Worm (Caenorhabditis elegans): ENCODE measurements around the gene praf-3.

The praf-3 gene

DNA sequence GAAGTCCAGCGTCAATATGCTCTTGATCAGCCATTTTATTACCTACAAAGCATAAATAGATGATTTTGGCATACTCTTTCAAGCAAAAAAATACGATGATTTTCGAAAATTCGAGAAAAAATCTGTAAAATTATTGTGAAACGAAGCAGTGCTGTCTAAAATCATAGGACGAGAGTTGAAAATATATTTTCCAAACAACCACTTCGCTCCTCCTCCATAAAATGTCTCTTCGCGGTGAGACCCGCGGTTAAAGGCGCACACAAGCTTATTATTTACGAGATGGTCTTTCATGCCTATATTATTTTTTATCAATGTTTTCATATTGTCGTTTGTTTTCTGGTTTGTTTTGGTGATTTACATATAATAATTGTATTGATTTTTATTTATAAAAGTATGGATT lies 505 bp upstream of the praf-3 start, which contains the start of gene nap-1 (continued):
- no peak for TF ChIP-seq zip-2 (tag; optimal IDR thresholded peaks at IDR 0.05)
- no peak for TF ChIP-seq zfp-3 (GFP tag; conservative IDR thresholded peaks at IDR 0.05)
- TF ChIP-seq hlh-30 (tag; optimal IDR thresholded peaks at IDR 0.05; ENCODE audit: insufficient read depth): peak; percentile 78
- peak; percentile 39 for TF ChIP-seq aha-1 (tag)
- TF ChIP-seq hlh-11 (tag; optimal IDR thresholded peaks at IDR 0.05): peak; percentile 59
- no peak for TF ChIP-seq ZK546.5 (tag; optimal IDR thresholded peaks at IDR 0.05)
- no peak for TF ChIP-seq ceh-62 (tag; optimal IDR thresholded peaks at IDR 0.05)
- TF ChIP-seq skn-1 (tag; optimal IDR thresholded peaks at IDR 0.05): no peak
- TF ChIP-seq D1046.2 (GFP tag; IDR thresholded peaks at IDR 0.05): no peak
- no peak for TF ChIP-seq F10B5.3 (tag; optimal IDR thresholded peaks at IDR 0.05)

DNA sequence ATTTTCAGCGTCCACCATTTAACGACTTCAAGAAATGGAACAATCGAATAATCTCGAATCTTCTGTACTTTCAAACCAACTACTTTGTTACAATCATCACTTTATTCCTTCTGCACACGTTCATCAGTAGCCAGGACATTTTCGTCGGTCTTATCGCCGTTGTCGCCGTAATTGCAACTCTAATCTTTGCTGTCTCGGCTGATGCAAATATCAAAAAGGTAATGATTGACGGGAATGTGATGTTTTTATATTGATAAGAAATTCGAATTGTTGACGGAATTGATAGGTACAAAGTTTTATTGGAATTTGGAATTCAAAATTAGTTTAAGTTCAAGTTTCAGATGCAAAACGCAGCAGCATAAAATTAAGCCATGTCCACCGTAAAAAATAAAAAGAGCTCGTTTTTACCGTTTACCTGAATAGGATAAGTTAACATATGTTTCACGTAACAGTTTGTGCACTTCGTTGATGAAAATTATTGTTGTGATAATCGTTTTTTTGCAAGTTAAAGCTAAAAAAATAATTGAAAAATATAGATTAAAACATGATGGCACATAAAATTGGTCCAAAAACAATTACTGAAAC lies 575 bp downstream of the praf-3 start:
- TF ChIP-seq nhr-28 (tag; optimal IDR thresholded peaks at IDR 0.05): peak; percentile 73
- TF ChIP-seq aha-1 (tag): peak; percentile 9
- TF ChIP-seq cey-2 (tag; optimal IDR thresholded peaks at IDR 0.05; ENCODE audit: borderline replicate concordance, insufficient read depth): no peak
- TF ChIP-seq unc-62 (GFP tag; optimal IDR thresholded peaks at IDR 0.05 in 1 of 2): peak; percentile 47 to 93
- no peak for TF ChIP-seq unc-62 (tag; optimal IDR thresholded peaks at IDR 0.05)
- TF ChIP-seq mxl-3 (GFP tag; optimal IDR thresholded peaks at IDR 0.05): peak; percentile 21
- TF ChIP-seq duxl-1 (tag; optimal IDR thresholded peaks at IDR 0.05; ENCODE audit: poor library complexity): no peak
- no peak; the same call in 1 of the 2 replicates for TF ChIP-seq mdt-29 (GFP tag; IDR thresholded peaks at IDR 0.05)
- TF ChIP-seq dmd-6 (GFP tag; IDR thresholded peaks at IDR 0.05): peak; percentile 94
- no peak for TF ChIP-seq jun-1 (tag; optimal IDR thresholded peaks at IDR 0.05)
- peak in 1 of 2 experiments; percentile 47 for TF ChIP-seq daf-16 (GFP tag; optimal IDR thresholded peaks at IDR 0.05)
- peak; percentile 81 for TF ChIP-seq daf-16 (tag; optimal IDR thresholded peaks at IDR 0.05)
- TF ChIP-seq nhr-10 (tag; optimal IDR thresholded peaks at IDR 0.05): no peak
- TF ChIP-seq pqm-1 (tag; optimal IDR thresholded peaks at IDR 0.05): peak; percentile 92
- no peak for TF ChIP-seq unc-130 (GFP tag; optimal IDR thresholded peaks at IDR 0.05)
- peak; percentile 21 for TF ChIP-seq nhr-48 (tag; optimal IDR thresholded peaks at IDR 0.05)
- TF ChIP-seq daf-8 (GFP tag; IDR thresholded peaks at IDR 0.05): no peak
- no peak for TF ChIP-seq madf-9 (GFP tag; conservative IDR thresholded peaks at IDR 0.05)
- no peak for TF ChIP-seq nhr-76 (tag; optimal IDR thresholded peaks at IDR 0.05)
- TF ChIP-seq dve-1 (tag; optimal IDR thresholded peaks at IDR 0.05; ENCODE audit: insufficient read depth): peak; percentile 77
- peak; percentile 41 for TF ChIP-seq nhr-77 (tag; optimal IDR thresholded peaks at IDR 0.05)
- TF ChIP-seq php-3 (GFP tag; IDR thresholded peaks at IDR 0.05): peak; percentile 89
- TF ChIP-seq hlh-11 (tag; optimal IDR thresholded peaks at IDR 0.05): no peak
- peak; percentile 79; the same call in 1 of the 2 replicates for TF ChIP-seq tra-1 (GFP tag; IDR thresholded peaks at IDR 0.05)
- TF ChIP-seq nhr-102 (tag; optimal IDR thresholded peaks at IDR 0.05): peak; percentile 11
- no peak for TF ChIP-seq spr-1 (tag; optimal IDR thresholded peaks at IDR 0.05)
- no peak for TF ChIP-seq mep-1 (tag; optimal IDR thresholded peaks at IDR 0.05)
- TF ChIP-seq lin-38 (GFP tag; IDR thresholded peaks at IDR 0.05): no peak
- no peak for TF ChIP-seq fos-1 (tag; optimal IDR thresholded peaks at IDR 0.05)
- TF ChIP-seq Y105C5A.15 (GFP tag; IDR thresholded peaks at IDR 0.05): no peak
- TF ChIP-seq F37D6.2 (tag; optimal IDR thresholded peaks at IDR 0.05): no peak
- peak; percentile 33 for TF ChIP-seq T20F7.1 (GFP tag; optimal IDR thresholded peaks at IDR 0.05)

- TF ChIP-seq madf-5 (GFP tag; IDR thresholded peaks at IDR 0.05) (no peak), unc-62 (GFP tag; optimal IDR thresholded peaks at IDR 0.05 in 1 of 2) (peak in 1 of 2 experiments; percentile 52), unc-62 (tag; optimal IDR thresholded peaks at IDR 0.05) (no peak)
Observed at ce11 chrIV:8382695-8383094, 2.9 kb downstream of the praf-3 start, which contains the start of gene D2096.9. D2096.9 (minus strand) TSS chrIV:8382795.

Data from whole organism, L4 larva.